Worm (Caenorhabditis elegans) whole organism, L4/young adult: ENCODE data around the gene wrb-1.

ENCODE experiments used
- W03F9.2 ChIP-seq: fragments of 150-350 bp; optimal IDR thresholded peaks from 2 replicates; lab custom pipeline; 2014; ENCODE audit warnings: missing biosample characterization, missing genetic modification characterization
- dao-5 ChIP-seq: sonication (generic microtip); optimal IDR thresholded peaks from 2 replicates; lab custom pipeline; 2016; ENCODE audit warnings: missing genotype, missing genetic modification characterization, moderate library complexity, missing compliant biosample characterization
- him-1 ChIP-seq: sonication (generic microtip); optimal IDR thresholded peaks from 2 replicates; lab custom pipeline; 2016; ENCODE audit warnings: missing genotype, missing genetic modification reagents, missing genetic modification characterization, missing compliant biosample characterization

Gene wrb-1

DNA sequence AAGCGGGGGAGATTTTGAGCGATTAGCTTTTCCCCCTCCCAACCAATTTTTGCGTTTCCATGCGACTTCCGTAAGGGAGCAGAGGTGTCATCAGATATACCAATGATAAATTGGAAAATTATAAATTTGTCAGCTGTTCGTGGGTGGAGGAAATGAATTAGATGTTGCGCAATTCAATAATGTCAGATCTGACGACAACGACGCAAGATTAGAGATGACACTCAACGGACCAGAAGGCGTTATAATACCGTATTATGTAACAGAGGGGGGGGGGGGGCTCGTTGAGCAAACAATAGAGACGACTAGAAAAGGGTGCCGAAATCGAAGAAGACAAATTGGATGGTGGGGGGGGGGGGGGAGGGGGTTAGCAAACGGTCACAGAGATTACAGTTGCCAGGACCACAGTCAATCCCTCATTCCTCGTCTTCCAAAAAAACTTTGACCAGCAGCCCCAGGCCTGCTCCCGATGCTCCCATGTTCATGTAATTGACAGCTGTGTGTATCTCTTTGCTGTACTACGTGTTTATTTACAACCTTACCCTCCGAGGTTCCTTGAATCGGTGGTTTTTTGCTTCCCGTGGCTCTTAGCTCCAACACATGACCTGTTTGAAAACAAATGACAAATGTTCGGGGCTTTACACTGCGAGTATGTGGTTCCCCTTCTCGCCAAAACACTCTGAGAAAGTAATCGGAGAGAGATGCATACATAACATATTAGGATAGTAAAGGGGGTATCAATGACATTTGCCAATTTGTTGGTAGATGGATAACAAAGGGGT, 33.2 kb downstream of the wrb-1 start:
- TF ChIP-seq dao-5 (tag; lab: Kevin White, UChicago) (no peak), him-1 (no peak), W03F9.2 (tag; lab: Kevin White, UChicago) (no peak)

DNA sequence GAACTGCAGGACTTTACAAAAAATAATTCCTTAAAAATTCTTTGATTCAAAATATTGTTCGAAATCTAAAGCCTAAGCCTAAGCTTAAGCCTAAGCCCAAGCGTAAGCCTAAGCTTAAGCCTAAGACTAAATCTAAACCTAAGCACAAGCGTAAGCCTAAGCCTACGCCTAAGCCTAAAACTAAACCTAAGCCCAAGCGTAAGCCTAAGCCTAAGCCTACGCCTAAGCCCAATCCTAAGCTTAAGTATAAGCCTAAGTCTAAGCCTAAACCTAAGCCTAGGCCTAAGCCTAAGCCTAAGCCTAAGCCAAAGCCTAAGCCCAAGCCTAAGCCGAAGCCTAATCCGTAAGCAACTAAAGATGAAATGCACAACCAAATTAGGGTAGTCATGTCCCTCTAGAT, 34.7 kb downstream of the wrb-1 start:
- no peak for TF ChIP-seq W03F9.2 (tag; lab: Kevin White, UChicago)
- no peak for TF ChIP-seq dao-5 (tag; lab: Kevin White, UChicago)
- TF ChIP-seq him-1 = no peak

DNA sequence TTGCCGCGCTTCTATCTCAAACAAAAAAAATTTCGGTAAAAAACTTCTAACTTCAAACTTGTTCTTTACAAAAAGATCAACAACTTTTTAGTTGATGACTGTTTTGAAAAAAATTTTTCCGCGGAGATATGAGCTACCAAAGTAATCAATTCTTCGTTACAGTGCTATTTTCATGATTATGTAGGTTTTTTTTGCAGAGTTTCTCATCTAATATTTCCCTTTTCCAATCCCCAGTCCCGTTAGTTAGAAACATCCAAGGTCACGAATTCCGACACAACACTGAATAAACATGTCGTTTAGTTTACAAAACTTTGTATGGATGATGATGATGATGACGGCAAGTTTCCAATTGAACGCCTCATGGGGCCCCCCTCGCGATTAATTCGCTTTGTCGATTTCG, 36.7 kb downstream of the wrb-1 start:
- TF ChIP-seq dao-5 (tag; lab: Kevin White, UChicago) = no peak
- TF ChIP-seq him-1 = no peak
- TF ChIP-seq W03F9.2 (tag; lab: Kevin White, UChicago) = no peak

DNA sequence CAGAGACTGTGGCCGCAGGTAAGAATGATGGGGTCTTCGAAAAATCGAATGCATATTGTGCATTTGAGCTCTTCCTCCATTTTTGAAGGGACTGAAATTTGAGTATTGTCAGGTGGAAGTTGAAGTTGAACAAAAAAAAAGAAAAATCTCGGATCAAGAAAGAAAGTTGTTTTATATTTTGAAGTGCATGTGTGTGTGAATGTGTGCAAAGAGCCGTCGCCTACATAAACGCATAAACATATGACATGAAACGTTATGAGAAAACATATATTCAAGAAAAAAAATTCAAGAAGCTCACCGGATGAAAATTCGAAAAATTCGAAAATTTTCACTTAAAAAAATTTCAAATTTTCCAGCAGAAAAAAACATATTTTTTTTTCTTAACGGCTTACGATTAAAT, 39.5 kb downstream of the wrb-1 start, which contains the start of gene madd-2:
TSS of gene madd-2 (minus strand) at position 101 of the 400 bp plus-strand sequence.
- TF ChIP-seq him-1 (no peak), W03F9.2 (tag; lab: Kevin White, UChicago) (no peak), dao-5 (tag; lab: Kevin White, UChicago) (no peak)

DNA sequence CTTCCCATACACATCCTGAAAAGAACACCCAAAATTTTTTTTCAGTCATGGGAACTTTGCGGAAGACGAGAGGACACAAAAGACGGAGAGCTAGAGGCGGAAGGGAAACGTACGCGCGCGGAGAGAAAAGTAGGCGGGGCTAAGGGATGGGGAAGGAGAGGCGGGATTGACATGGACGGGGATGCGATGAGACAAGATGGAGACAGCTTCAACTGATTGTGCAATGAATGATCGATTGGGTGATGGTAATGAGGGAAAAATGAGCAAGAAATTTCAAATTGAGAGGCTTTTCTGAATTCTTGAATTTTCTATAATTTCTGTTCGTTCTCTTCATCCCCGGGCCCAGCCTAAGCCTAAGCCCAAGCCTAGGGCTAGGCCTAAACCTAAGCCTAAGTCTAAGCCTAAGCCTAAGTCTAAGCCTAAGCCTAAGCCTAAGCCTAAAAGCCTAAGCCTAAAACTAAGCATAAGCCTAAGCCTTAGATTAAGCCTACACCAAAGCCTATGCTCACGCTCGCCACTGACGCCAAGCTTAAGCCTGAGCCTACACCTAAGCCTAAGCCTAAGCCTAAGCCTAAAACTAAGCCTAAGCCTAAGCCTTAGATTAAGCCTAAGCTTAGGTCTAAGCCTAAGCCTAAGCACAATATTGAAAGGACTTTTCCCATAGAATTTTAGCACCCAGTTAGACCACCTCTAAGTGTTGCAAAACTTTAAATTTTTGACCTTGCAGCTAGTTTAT, 40.6 kb downstream of the wrb-1 start:
- no peak for TF ChIP-seq him-1
- no peak for TF ChIP-seq W03F9.2 (tag; lab: Kevin White, UChicago)
- TF ChIP-seq dao-5 (tag; lab: Kevin White, UChicago) = no peak

DNA sequence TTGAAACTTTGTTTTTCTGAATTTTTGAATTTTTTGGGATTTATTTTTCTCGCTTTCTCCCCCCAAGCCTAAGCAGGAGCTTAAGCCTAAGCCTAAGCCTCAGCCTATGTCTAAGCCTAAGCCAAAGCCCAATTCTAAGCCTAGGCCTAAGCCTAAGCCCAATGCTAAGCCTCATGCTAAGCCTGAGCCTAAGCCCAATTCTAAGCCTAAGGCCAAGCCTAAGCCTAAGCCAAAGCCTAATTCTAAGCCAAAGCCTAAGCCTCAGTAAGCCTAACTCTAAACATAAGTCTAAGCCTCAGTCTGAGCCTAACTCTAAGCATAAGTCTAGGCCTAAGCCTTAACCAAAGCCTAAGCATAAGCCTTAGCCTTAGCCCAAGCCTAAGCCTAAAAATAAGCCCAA, 46.6 kb downstream of the wrb-1 start:
- TF ChIP-seq W03F9.2 (tag; lab: Kevin White, UChicago) (no peak), him-1 (no peak), dao-5 (tag; lab: Kevin White, UChicago) (no peak)

DNA sequence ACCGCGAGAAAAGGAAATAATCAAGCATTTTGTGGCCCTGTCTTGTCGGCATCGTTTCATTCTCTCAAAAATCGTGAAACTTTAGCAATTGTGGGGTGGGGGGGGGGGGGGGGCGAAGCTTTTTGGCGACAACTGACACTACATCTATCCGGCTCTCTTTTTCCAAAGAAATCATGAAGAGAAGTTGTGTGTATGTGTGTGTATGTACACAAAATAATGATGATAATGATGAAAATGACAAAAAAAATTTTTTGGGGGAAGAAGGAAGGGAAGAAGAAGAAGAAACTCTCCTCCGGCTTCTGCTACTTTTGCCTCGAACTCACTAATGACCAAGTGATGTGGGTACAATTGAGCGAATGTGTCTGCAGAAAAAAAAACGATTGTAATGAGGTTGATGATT, 47.1 kb downstream of the wrb-1 start:
- TF ChIP-seq dao-5 (tag; lab: Kevin White, UChicago) = no peak
- TF ChIP-seq him-1 = no peak
- TF ChIP-seq W03F9.2 (tag; lab: Kevin White, UChicago) = no peak

DNA sequence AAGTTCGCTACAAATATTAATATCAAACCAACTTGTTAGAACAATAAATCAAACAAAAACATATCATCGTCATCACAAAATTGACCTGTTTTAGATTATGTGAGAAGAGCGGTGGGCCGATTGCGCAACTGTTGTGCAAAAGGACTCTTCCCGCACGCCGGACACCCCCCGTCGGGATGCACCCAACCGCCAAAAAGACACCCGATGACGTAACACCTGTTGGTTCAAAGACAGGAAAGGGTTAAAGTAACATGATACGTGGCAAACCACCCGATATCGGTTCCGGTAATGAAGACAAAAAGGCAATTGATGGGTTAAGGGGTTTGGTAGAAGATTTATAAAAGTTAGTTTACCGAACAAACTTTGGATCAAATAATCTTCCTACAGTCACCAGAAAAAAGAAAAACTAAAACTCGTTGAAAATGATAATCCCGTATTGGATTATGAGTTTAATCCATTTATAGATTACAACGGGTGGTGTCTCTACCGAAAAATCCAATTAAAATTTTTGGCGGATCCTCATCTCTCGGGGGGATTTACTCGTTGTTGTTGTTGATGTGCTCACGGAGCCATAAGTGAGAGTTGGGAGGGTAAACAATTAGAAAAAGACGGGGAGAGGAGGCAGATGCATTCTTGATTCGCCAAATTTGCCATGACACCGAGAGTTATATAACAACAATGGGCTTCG, 48.3 kb downstream of the wrb-1 start:
- no peak for TF ChIP-seq dao-5 (tag; lab: Kevin White, UChicago)
- no peak for TF ChIP-seq W03F9.2 (tag; lab: Kevin White, UChicago)
- no peak for TF ChIP-seq him-1
